Fruit fly (Drosophila melanogaster): Measurements from ENCODE around the gene Orc5.

Orc5 gene

DNA sequence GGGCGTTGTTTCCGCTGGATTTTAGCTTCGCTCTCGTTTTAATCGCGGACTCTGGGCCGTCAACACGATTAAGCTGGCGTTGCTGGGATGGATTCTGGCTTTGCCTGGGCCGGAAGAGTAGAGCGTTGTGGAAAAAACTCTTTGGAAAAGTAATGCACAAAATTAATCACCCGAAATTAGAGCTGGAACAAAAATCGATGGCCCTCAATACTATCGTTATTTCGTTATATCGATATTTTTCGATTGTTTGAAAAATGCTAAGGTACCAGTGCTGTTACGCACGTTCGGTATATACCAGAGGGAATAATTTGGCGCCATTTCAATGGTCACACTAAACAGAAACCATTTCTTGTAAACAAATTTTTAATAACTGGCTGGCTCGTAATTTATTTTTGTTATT lies at the start of gene Orc5, which contains the start of gene Arpc1 (continued):
- TF ChIP-seq insv (GFP tag; optimal IDR thresholded peaks at IDR 0.05), result peak in 1 of 2 experiments; percentile 4
- TF ChIP-seq CG10267 (tag; optimal IDR thresholded peaks at IDR 0.05), result peak; percentile 62
- no peak for TF ChIP-seq CG9215 (GFP tag; IDR thresholded peaks at IDR 0.05)
- peak; percentile 9 for TF ChIP-seq CG17829 (tag; optimal IDR thresholded peaks at IDR 0.05)
- no peak for TF ChIP-seq bcd (GFP tag; optimal IDR thresholded peaks at IDR 0.05)
- TF ChIP-seq CG8924 (tag; optimal IDR thresholded peaks at IDR 0.05), result peak; percentile 1
- TF ChIP-seq btn (GFP tag; optimal IDR thresholded peaks at IDR 0.05), result no peak
- no peak for TF ChIP-seq CG1603 (tag; optimal IDR thresholded peaks at IDR 0.05)
- TF ChIP-seq zen2 (GFP tag; IDR thresholded peaks at IDR 0.05; ENCODE audit: partially characterized antibody), result peak; percentile 72
- peak; percentile 76 for TF ChIP-seq trem (tag; optimal IDR thresholded peaks at IDR 0.05)
- no peak for TF ChIP-seq kni (GFP tag; optimal IDR thresholded peaks at IDR 0.05)
- no peak for TF ChIP-seq exex (tag; optimal IDR thresholded peaks at IDR 0.05)
- no peak for TF ChIP-seq CG7987 (GFP tag; optimal IDR thresholded peaks at IDR 0.05)
- TF ChIP-seq CG7928 (GFP tag; optimal IDR thresholded peaks at IDR 0.05), result no peak
- peak; percentile 83 for TF ChIP-seq hb (GFP tag; IDR thresholded peaks at IDR 0.05; ENCODE audit: partially characterized antibody)
- TF ChIP-seq CG4854 (GFP tag; optimal IDR thresholded peaks at IDR 0.05), result no peak
- no peak for TF ChIP-seq psq (GFP tag; optimal IDR thresholded peaks at IDR 0.05)
- TF ChIP-seq Rfx (GFP tag; IDR thresholded peaks at IDR 0.05), result no peak
- TF ChIP-seq Doc2 (GFP tag; IDR thresholded peaks at IDR 0.05), result no peak
- peak; percentile 89 for TF ChIP-seq Dref (GFP tag; IDR thresholded peaks at IDR 0.05)
- TF ChIP-seq HmgZ (tag; optimal IDR thresholded peaks at IDR 0.05), result peak; percentile 67
- TF ChIP-seq CG7271 (tag; optimal IDR thresholded peaks at IDR 0.05), result peak; percentile 50
- TF ChIP-seq zen (tag; optimal IDR thresholded peaks at IDR 0.05), result peak; percentile 40
- TF ChIP-seq nerfin-1 (tag; optimal IDR thresholded peaks at IDR 0.05), result peak; percentile 18
- TF ChIP-seq CG17359 (tag; optimal IDR thresholded peaks at IDR 0.05), result no peak
- TF ChIP-seq kay (GFP tag; optimal IDR thresholded peaks at IDR 0.05), result peak; percentile 78
- no peak for TF ChIP-seq Jarid2 (GFP tag; optimal IDR thresholded peaks at IDR 0.05)
- no peak for TF ChIP-seq CG10274 (GFP tag; optimal IDR thresholded peaks at IDR 0.05)
- no peak for TF ChIP-seq CG18764 (GFP tag; optimal IDR thresholded peaks at IDR 0.05)
- TF ChIP-seq disco-r (GFP tag; optimal IDR thresholded peaks at IDR 0.05), result no peak
- peak; percentile 51 for TF ChIP-seq CG15514 (GFP tag; optimal IDR thresholded peaks at IDR 0.05)
- TF ChIP-seq CG8281 (tag; optimal IDR thresholded peaks at IDR 0.05), result no peak
- peak; percentile 52 for TF ChIP-seq nmo (GFP tag; optimal IDR thresholded peaks at IDR 0.05)
- TF ChIP-seq cad (GFP tag; optimal IDR thresholded peaks at IDR 0.05), result no peak
- no peak for TF ChIP-seq Ets65A (GFP tag)
- TF ChIP-seq Ptx1 (GFP tag; IDR thresholded peaks at IDR 0.05), result no peak
- TF ChIP-seq sens (GFP tag), result no peak
- no peak for TF ChIP-seq CG6254 (GFP tag; optimal IDR thresholded peaks at IDR 0.05)
- TF ChIP-seq CG10565 (GFP tag; optimal IDR thresholded peaks at IDR 0.05), result no peak
- no peak for TF ChIP-seq run (tag; optimal IDR thresholded peaks at IDR 0.05)
- peak; percentile 76 for TF ChIP-seq E2f1 (GFP tag; IDR thresholded peaks at IDR 0.05)
- no peak for TF ChIP-seq Spps (tag; optimal IDR thresholded peaks at IDR 0.05)
- TF ChIP-seq Dip3 (GFP tag; optimal IDR thresholded peaks at IDR 0.05), result no peak
- no peak for TF ChIP-seq CG1024 (GFP tag; IDR thresholded peaks at IDR 0.05)
- TF ChIP-seq Lhr (GFP tag; optimal IDR thresholded peaks at IDR 0.05), result peak; percentile 69
- TF ChIP-seq Sin3A (optimal IDR thresholded peaks at IDR 0.05), result peak; percentile 58
- TF ChIP-seq CG17186 (GFP tag; optimal IDR thresholded peaks at IDR 0.05), result peak; percentile 61
- peak; percentile 86 for TF ChIP-seq Scr (GFP tag; IDR thresholded peaks at IDR 0.05; ENCODE audit: partially characterized antibody)
- peak; percentile 80; the same call in 1 of the 2 replicates for TF ChIP-seq inv (GFP tag; IDR thresholded peaks at IDR 0.05; ENCODE audit: partially characterized antibody)
- no peak for TF ChIP-seq lov (optimal IDR thresholded peaks at IDR 0.05)
- no peak for TF ChIP-seq lov (GFP tag; IDR thresholded peaks at IDR 0.05)
- peak; percentile 29; the same call in 1 of the 3 replicates for TF ChIP-seq CG34422 (GFP tag; IDR thresholded peaks at IDR 0.05)

Data from whole organism, embryonic.